Worm (Caenorhabditis elegans) whole organism, mixed stage, embryonic: ENCODE data around the gene sel-15.

ENCODE experiments used
- blmp-1 ChIP-seq: fragments of 150-350 bp; optimal IDR thresholded peaks from 2 replicates; lab custom pipeline; 2014; ENCODE audit warnings: missing biosample characterization, missing genetic modification characterization
- ceh-83 ChIP-seq: fragments of 200-800 bp; sonication (Bioruptor generic); optimal IDR thresholded peaks from 2 replicates; lab custom pipeline; 2018; ENCODE audit warnings: mild to moderate bottlenecking, missing genetic modification characterization, missing compliant biosample characterization
- ces-1 ChIP-seq: fragments of 150-350 bp; optimal IDR thresholded peaks from 2 replicates; lab custom pipeline; 2014; ENCODE audit warnings: missing biosample characterization, missing genetic modification reagents, missing genetic modification characterization
- elt-1 ChIP-seq: sonication (generic microtip); optimal IDR thresholded peaks from 2 replicates; lab custom pipeline; 2017; ENCODE audit warnings: missing genetic modification characterization, mild to moderate bottlenecking, missing compliant biosample characterization, antibody characterized with exemption, moderate library complexity, borderline replicate concordance; ENCODE audit not compliant: insufficient read depth
- ham-2 ChIP-seq: fragments of 200-800 bp; sonication (Bioruptor generic); optimal IDR thresholded peaks from 2 replicates; lab custom pipeline; 2018; ENCODE audit warnings: mild to moderate bottlenecking, missing genetic modification characterization, missing compliant biosample characterization
- lsy-2 ChIP-seq: fragments of 150-350 bp; optimal IDR thresholded peaks from 2 replicates; lab custom pipeline; 2014; ENCODE audit warnings: missing biosample characterization, missing genetic modification characterization
- nhr-12 ChIP-seq: fragments of 150-350 bp; optimal IDR thresholded peaks from 2 replicates; lab custom pipeline; 2014; ENCODE audit warnings: missing biosample characterization, missing genetic modification characterization
- nhr-28 ChIP-seq: fragments of 150-350 bp; optimal IDR thresholded peaks from 2 replicates; lab custom pipeline; 2014; ENCODE audit warnings: missing biosample characterization, missing genetic modification characterization
- snpc-4 ChIP-seq: fragments of 150-350 bp; optimal IDR thresholded peaks from 2 replicates; lab custom pipeline; 2014; ENCODE audit warnings: missing biosample characterization, missing genetic modification characterization
- tbx-8 ChIP-seq: fragments of 200-800 bp; sonication (Bioruptor generic); optimal IDR thresholded peaks from 2 replicates; lab custom pipeline; 2018; ENCODE audit warnings: mild to moderate bottlenecking, missing genetic modification characterization, moderate library complexity, missing compliant biosample characterization
- unc-39 ChIP-seq: fragments of 150-350 bp; optimal IDR thresholded peaks from 2 replicates; lab custom pipeline; 2014; ENCODE audit warnings: missing biosample characterization, missing genetic modification characterization
- unc-62 ChIP-seq: fragments of 150-350 bp; optimal IDR thresholded peaks from 2 replicates; lab custom pipeline; 2014; ENCODE audit warnings: missing biosample characterization, missing genetic modification reagents, missing genetic modification characterization

DNA sequence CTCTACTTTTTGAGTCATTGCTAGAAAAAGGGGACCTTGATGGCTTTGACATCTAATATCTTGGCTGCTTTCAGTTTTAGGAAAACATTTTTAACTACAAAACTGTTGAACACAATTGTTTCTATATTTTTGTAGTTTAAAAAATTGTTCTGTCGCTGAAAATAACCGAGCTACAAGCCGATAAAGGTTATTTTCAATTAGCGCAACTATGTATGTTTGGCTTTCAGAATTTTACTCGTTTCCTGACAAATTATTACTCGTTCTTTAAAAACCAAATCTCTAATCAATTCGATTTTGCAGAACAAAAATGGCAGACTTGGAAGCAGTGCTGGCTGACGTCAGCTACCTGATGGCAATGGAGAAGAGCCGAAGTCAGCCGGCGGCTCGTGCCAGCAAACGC lies 20.4 kb downstream of the sel-15 start, which contains the start of gene grk-2:
- TF ChIP-seq unc-62 (GFP tag; lab: Kevin White, UChicago) (no peak), ham-2 (no peak), ces-1 (no peak), nhr-28 (tag; lab: Kevin White, UChicago) (no peak), ceh-83 (GFP tag; lab: Kevin White, UChicago) (no peak), snpc-4 (tag; lab: Kevin White, UChicago) (no peak), elt-1 (tag; lab: Kevin White, UChicago) (no peak), nhr-12 (no peak), blmp-1 (tag; lab: Kevin White, UChicago) (no peak), lsy-2 (tag; lab: Kevin White, UChicago) (no peak), tbx-8 (GFP tag; lab: Kevin White, UChicago) (no peak), unc-39 (tag; lab: Kevin White, UChicago) (no peak)
